Worm (Caenorhabditis elegans): Measurements from ENCODE around the gene bir-1.

The bir-1 gene

DNA sequence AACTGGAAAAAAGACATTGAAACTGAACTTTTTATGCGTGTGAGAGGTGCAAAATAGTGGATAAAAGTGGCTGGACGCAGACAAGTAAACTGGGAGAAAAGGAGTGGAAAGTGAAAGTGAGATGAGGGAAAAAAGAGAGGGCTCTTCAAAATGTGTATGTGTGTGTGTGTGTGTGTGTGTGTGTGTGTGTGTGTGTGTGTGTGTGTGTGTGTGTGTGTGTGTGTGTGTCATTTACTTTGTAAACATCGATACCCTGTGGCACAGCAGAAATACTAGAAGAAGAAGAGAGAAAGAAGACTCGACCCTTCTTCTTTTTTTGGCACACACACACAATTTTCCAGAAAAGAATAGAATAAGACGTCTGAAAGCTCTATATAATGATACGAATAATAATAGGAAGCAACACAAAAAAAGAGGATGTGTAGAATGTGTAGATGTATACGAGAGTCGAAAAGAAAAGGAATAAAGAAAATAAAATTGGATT lies 5.6 kb upstream of the bir-1 start (continued):
- TF ChIP-seq ceh-8 (GFP tag; optimal IDR thresholded peaks at IDR 0.05) (peak; percentile 33), dpl-1 (GFP tag; optimal IDR thresholded peaks at IDR 0.05) (peak in 1 of 3 experiments; percentile 21), nhr-237 (tag; optimal IDR thresholded peaks at IDR 0.05) (no peak), unc-130 (tag; optimal IDR thresholded peaks at IDR 0.05) (peak; percentile 15), C04F5.9 (tag; optimal IDR thresholded peaks at IDR 0.05) (no peak), swsn-7 (tag; optimal IDR thresholded peaks at IDR 0.05) (peak; percentile 44), egl-13 (tag; optimal IDR thresholded peaks at IDR 0.05) (peak; percentile 50), unc-62 (GFP tag; optimal IDR thresholded peaks at IDR 0.05) (no peak), pag-3 (tag; optimal IDR thresholded peaks at IDR 0.05; ENCODE audit: borderline replicate concordance, insufficient read depth) (no peak), ces-1 (GFP tag; optimal IDR thresholded peaks at IDR 0.05) (no peak), lin-35 (GFP tag; optimal IDR thresholded peaks at IDR 0.05) (peak in 1 of 2 experiments; percentile 51), lir-3 (tag; optimal IDR thresholded peaks at IDR 0.05; ENCODE audit: poor library complexity) (no peak), unc-98 (GFP tag; IDR thresholded peaks at IDR 0.05) (peak; percentile 21; the same call in 1 of the 2 replicates), hpl-2 (GFP tag; optimal IDR thresholded peaks at IDR 0.05) (no peak), irx-1 (tag; optimal IDR thresholded peaks at IDR 0.05) (peak; percentile 21), hlh-17 (GFP tag; optimal IDR thresholded peaks at IDR 0.05; ENCODE audit: borderline replicate concordance) (no peak), mab-9 (GFP tag; IDR thresholded peaks at IDR 0.05) (no peak), tlp-1 (tag; optimal IDR thresholded peaks at IDR 0.05) (no peak), nhr-12 (tag; optimal IDR thresholded peaks at IDR 0.05) (no peak), zip-4 (GFP tag; optimal IDR thresholded peaks at IDR 0.05) (peak; percentile 23), alr-1 (tag; optimal IDR thresholded peaks at IDR 0.05; ENCODE audit: borderline replicate concordance) (no peak), nhr-19 (GFP tag; conservative IDR thresholded peaks at IDR 0.05) (peak; percentile 78), unc-30 (tag; optimal IDR thresholded peaks at IDR 0.05) (no peak), elt-3 (tag; optimal IDR thresholded peaks at IDR 0.05) (no peak), aha-1 (tag; optimal IDR thresholded peaks at IDR 0.05) (no peak), lin-15B (tag; optimal IDR thresholded peaks at IDR 0.05) (no peak), fkh-4 (tag; optimal IDR thresholded peaks at IDR 0.05; ENCODE audit: borderline replicate concordance) (no peak), pqm-1 (tag; optimal IDR thresholded peaks at IDR 0.05) (no peak), ama-1 (optimal IDR thresholded peaks at IDR 0.05) (no peak), nhr-85 (tag) (peak; percentile 68), nhr-84 (tag; optimal IDR thresholded peaks at IDR 0.05) (no peak)

- TF ChIP-seq fkh-10 (GFP tag; optimal IDR thresholded peaks at IDR 0.05) (peak; percentile 94), nhr-71 (tag; optimal IDR thresholded peaks at IDR 0.05) (peak; percentile 72), fkh-8 (tag; optimal IDR thresholded peaks at IDR 0.05) (peak; percentile 83), lsy-2 (tag; optimal IDR thresholded peaks at IDR 0.05) (peak; percentile 57 to 74), grh-1 (GFP tag; IDR thresholded peaks at IDR 0.05) (no peak), ceh-90 (tag; optimal IDR thresholded peaks at IDR 0.05) (no peak), lin-14 (GFP tag; optimal IDR thresholded peaks at IDR 0.05) (peak; percentile 93), tbx-2 (tag; optimal IDR thresholded peaks at IDR 0.05) (peak; percentile 46), mef-2 (tag; optimal IDR thresholded peaks at IDR 0.05) (peak; percentile 32), lin-39 (tag; optimal IDR thresholded peaks at IDR 0.05) (no peak), dsc-1 (tag; optimal IDR thresholded peaks at IDR 0.05) (peak; percentile 64), alr-1 (tag; optimal IDR thresholded peaks at IDR 0.05; ENCODE audit: borderline replicate concordance) (no peak), swsn-7 (tag; optimal IDR thresholded peaks at IDR 0.05) (peak; percentile 58), nhr-237 (tag; optimal IDR thresholded peaks at IDR 0.05) (no peak), aha-1 (tag; optimal IDR thresholded peaks at IDR 0.05) (no peak), nhr-19 (GFP tag; conservative IDR thresholded peaks at IDR 0.05) (0 out of 2 replicates have a peak, but pooled peaks have one; percentile 2), unc-86 (tag; optimal IDR thresholded peaks at IDR 0.05) (peak; percentile 68), snu-23 (GFP tag; optimal IDR thresholded peaks at IDR 0.05) (peak; percentile 44), nhr-47 (tag; optimal IDR thresholded peaks at IDR 0.05) (peak; percentile 71), lir-3 (tag; optimal IDR thresholded peaks at IDR 0.05; ENCODE audit: poor library complexity) (peak; percentile 19), zag-1 (tag; optimal IDR thresholded peaks at IDR 0.05) (no peak), lin-35 (GFP tag; optimal IDR thresholded peaks at IDR 0.05) (peak in 1 of 2 experiments; percentile 33), irx-1 (tag; optimal IDR thresholded peaks at IDR 0.05) (peak; percentile 33), isw-1 (GFP tag; IDR thresholded peaks at IDR 0.05) (peak; percentile 30; the same call in 1 of the 2 replicates), ces-1 (GFP tag; optimal IDR thresholded peaks at IDR 0.05) (peak; percentile 73), dpl-1 (GFP tag; optimal IDR thresholded peaks at IDR 0.05) (peak in 1 of 3 experiments; percentile 35), elt-3 (tag; optimal IDR thresholded peaks at IDR 0.05) (no peak), rnt-1 (tag; optimal IDR thresholded peaks at IDR 0.05) (peak; percentile 37), lin-13 (GFP tag; optimal IDR thresholded peaks at IDR 0.05) (peak; percentile 10), ceh-63 (GFP tag; optimal IDR thresholded peaks at IDR 0.05) (peak; percentile 58)
Measured at ce11 chrV:11641298-11641787, 2.9 kb upstream of the bir-1 start.
